Worm (Caenorhabditis elegans) whole organism, L2 larva: Measurements from ENCODE around the gene blos-2.
A peak's percentile ranks its signal among the peaks of the same experiment; 100 is the strongest.

Source experiments
- ama-1 ChIP-seq: fragments of 150-350 bp; optimal IDR thresholded peaks from 2 replicates; lab custom pipeline; 2018; ENCODE audit warnings: inconsistent platforms
- elt-3 ChIP-seq: sonication (generic microtip); optimal IDR thresholded peaks from 2 replicates; lab custom pipeline; 2017; ENCODE audit warnings: missing biosample characterization, missing genetic modification characterization
- fos-1 ChIP-seq: fragments of 150-350 bp; optimal IDR thresholded peaks from 2 replicates; lab custom pipeline; 2014; ENCODE audit warnings: missing biosample characterization, missing genetic modification characterization
- nhr-12 ChIP-seq: fragments of 150-350 bp; optimal IDR thresholded peaks from 2 replicates; lab custom pipeline; 2014; ENCODE audit warnings: missing biosample characterization, missing genetic modification characterization

DNA sequence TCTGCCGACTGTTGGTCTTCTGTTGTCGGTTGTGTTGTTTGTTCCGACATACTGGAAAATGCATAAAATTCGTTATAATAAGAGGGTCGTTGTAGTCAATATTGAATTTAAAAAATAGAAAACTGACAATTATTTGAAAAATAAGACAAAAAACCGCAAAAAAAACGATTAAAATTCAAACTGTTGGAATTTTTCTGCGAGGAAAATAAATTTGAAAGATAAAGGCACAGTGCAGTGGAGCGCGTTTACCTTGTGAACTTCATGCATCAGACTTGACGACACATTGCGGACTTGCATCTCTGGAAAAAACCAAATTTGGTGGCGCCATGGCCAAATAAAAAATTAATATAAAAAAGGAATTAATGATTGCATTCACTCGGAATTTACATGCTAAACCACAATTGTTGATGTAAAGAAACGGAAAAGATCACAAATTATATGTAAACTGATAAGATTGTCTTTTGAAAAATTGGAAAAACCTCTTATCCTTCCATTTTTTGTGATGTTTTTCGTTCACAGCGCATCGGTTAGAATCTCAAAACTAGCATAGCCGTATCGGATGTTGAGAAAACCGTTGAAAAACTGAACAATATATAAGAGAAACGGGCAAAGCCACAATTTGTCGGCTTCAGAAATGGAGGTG, 42.6 kb downstream of the blos-2 start, which contains the start of the genes hrpf-2 and bli-6:
- no peak for TF ChIP-seq ama-1 (lab: Kevin White, UChicago)
- no peak for TF ChIP-seq elt-3 (tag; lab: Kevin White, UChicago)
- TF ChIP-seq nhr-12 (tag; lab: Kevin White, UChicago) = no peak
- TF ChIP-seq fos-1 (tag; lab: Kevin White, UChicago) = peak; percentile 37
